Fruit fly (Drosophila melanogaster): Measurements from ENCODE around the gene CG13720.
A peak's percentile ranks its signal among the peaks of the same experiment; 100 is the strongest.

dm6 chr3L:4546650-4547049 is 46.4 kb upstream of the CG13720 start:
- TF ChIP-seq h (GFP tag; optimal IDR thresholded peaks at IDR 0.05) (peak; percentile 68), Abd-B (GFP tag; optimal IDR thresholded peaks at IDR 0.05) (no peak)
